Fruit fly (Drosophila melanogaster): ENCODE results near the gene UGP.

The UGP gene

dm6 chr3L:9364131-9364530 lies 5.4 kb upstream of the UGP start, which contains the start of gene mRRF1:
Gene mRRF1 (plus strand): TSS chr3L:9364350.
- TF ChIP-seq CG8159 (tag; optimal IDR thresholded peaks at IDR 0.05) (no peak), rn (GFP tag; IDR thresholded peaks at IDR 0.05) (no peak)

dm6 chr3L:9361894-9362293 lies 3.2 kb upstream of the UGP start, which contains the start of gene CG34456:
Gene CG34456 (plus strand): TSS chr3L:9362108.
- TF ChIP-seq fd96Ca (GFP tag; IDR thresholded peaks at IDR 0.05) (no peak), CG4496 (GFP tag; IDR thresholded peaks at IDR 0.05) (0 out of 3 replicates have a peak, but pooled peaks have one; percentile 41), Ets98B (GFP tag; IDR thresholded peaks at IDR 0.05) (no peak), rn (GFP tag; IDR thresholded peaks at IDR 0.05) (no peak), EcR (GFP tag; optimal IDR thresholded peaks at IDR 0.05) (peak; percentile 20), CG34367 (tag; optimal IDR thresholded peaks at IDR 0.05) (no peak), CG13204 (GFP tag; optimal IDR thresholded peaks at IDR 0.05) (no peak), Pif1A (GFP tag; optimal IDR thresholded peaks at IDR 0.05) (no peak), CG15710 (tag; optimal IDR thresholded peaks at IDR 0.05) (no peak)

- TF ChIP-seq fd96Ca (GFP tag; IDR thresholded peaks at IDR 0.05) (no peak), CG15710 (tag; optimal IDR thresholded peaks at IDR 0.05) (no peak), gl (tag; optimal IDR thresholded peaks at IDR 0.05) (peak; percentile 38), CG8301 (tag; optimal IDR thresholded peaks at IDR 0.05) (no peak), CG8159 (tag; optimal IDR thresholded peaks at IDR 0.05) (no peak), CG14655 (GFP tag; optimal IDR thresholded peaks at IDR 0.05) (no peak), CG32121 (GFP tag; IDR thresholded peaks at IDR 0.05) (0 out of 2 replicates have a peak, but pooled peaks have one; percentile 31), CG34367 (tag; optimal IDR thresholded peaks at IDR 0.05) (no peak), CG13204 (GFP tag; optimal IDR thresholded peaks at IDR 0.05) (peak; percentile 13), Pif1A (GFP tag; optimal IDR thresholded peaks at IDR 0.05) (no peak), CG17806 (tag; optimal IDR thresholded peaks at IDR 0.05) (no peak), CG4496 (GFP tag; IDR thresholded peaks at IDR 0.05) (peak; percentile 28; the same call in 1 of the 3 replicates), CG9948 (tag; optimal IDR thresholded peaks at IDR 0.05) (no peak), Ets98B (GFP tag; IDR thresholded peaks at IDR 0.05) (peak; percentile 26; the same call in 1 of the 2 replicates), Snoo (tag; optimal IDR thresholded peaks at IDR 0.05) (peak; percentile 2), D1 (tag; optimal IDR thresholded peaks at IDR 0.05) (no peak), CG10348 (GFP tag; IDR thresholded peaks at IDR 0.05) (no peak), EcR (GFP tag; optimal IDR thresholded peaks at IDR 0.05) (peak; percentile 66), Pif1B (GFP tag; optimal IDR thresholded peaks at IDR 0.05) (no peak), rn (GFP tag; IDR thresholded peaks at IDR 0.05) (no peak), CG12605 (GFP tag; IDR thresholded peaks at IDR 0.05) (no peak)
Measured at dm6 chr3L:9360217-9360692, 1.5 kb upstream of the UGP start, which contains the start of gene Pdxk. Gene Pdxk (plus strand): TSS chr3L:9360316.

- TF ChIP-seq rn (GFP tag; IDR thresholded peaks at IDR 0.05): no peak
- peak; percentile 53 for TF ChIP-seq Ets98B (GFP tag; IDR thresholded peaks at IDR 0.05)
- peak; percentile 21 for TF ChIP-seq CG34367 (tag; optimal IDR thresholded peaks at IDR 0.05)
- TF ChIP-seq CG9948 (tag; optimal IDR thresholded peaks at IDR 0.05): peak; percentile 11
- no peak for TF ChIP-seq D1 (tag; optimal IDR thresholded peaks at IDR 0.05)
- TF ChIP-seq gl (tag; optimal IDR thresholded peaks at IDR 0.05): peak; percentile 75
- TF ChIP-seq CG8301 (tag; optimal IDR thresholded peaks at IDR 0.05): peak; percentile 30
- no peak for TF ChIP-seq EcR (GFP tag; optimal IDR thresholded peaks at IDR 0.05)
- TF ChIP-seq CG17806 (tag; optimal IDR thresholded peaks at IDR 0.05): peak; percentile 31
- TF ChIP-seq CG12605 (GFP tag; IDR thresholded peaks at IDR 0.05): peak; percentile 72
- TF ChIP-seq CG13204 (GFP tag; optimal IDR thresholded peaks at IDR 0.05): no peak
- peak; percentile 18 for TF ChIP-seq Pif1A (GFP tag; optimal IDR thresholded peaks at IDR 0.05)
- TF ChIP-seq CG10348 (GFP tag; IDR thresholded peaks at IDR 0.05): no peak
- TF ChIP-seq fd96Ca (GFP tag; IDR thresholded peaks at IDR 0.05): no peak
- TF ChIP-seq CG4496 (GFP tag; IDR thresholded peaks at IDR 0.05): peak; percentile 65
- no peak for TF ChIP-seq Snoo (tag; optimal IDR thresholded peaks at IDR 0.05)
- TF ChIP-seq CG15710 (tag; optimal IDR thresholded peaks at IDR 0.05): peak; percentile 52
- peak; percentile 51; the same call in 1 of the 2 replicates for TF ChIP-seq CG32121 (GFP tag; IDR thresholded peaks at IDR 0.05)
- peak; percentile 51 for TF ChIP-seq Pif1B (GFP tag; optimal IDR thresholded peaks at IDR 0.05)
- TF ChIP-seq CG8159 (tag; optimal IDR thresholded peaks at IDR 0.05): peak; percentile 31
- peak; percentile 71 for TF ChIP-seq CG14655 (GFP tag; optimal IDR thresholded peaks at IDR 0.05)
Measured at dm6 chr3L:9357830-9358712, 664 bp downstream of the UGP start.

dm6 chr3L:9356138-9356753 lies 2.5 kb downstream of the UGP start:
- TF ChIP-seq EcR (GFP tag; optimal IDR thresholded peaks at IDR 0.05): peak; percentile 65
- TF ChIP-seq CG12605 (GFP tag; IDR thresholded peaks at IDR 0.05): no peak

dm6 chr3L:9355555-9355954 lies 3.2 kb downstream of the UGP start:
- no peak for TF ChIP-seq Pif1B (GFP tag; optimal IDR thresholded peaks at IDR 0.05)
- no peak for TF ChIP-seq fd96Ca (GFP tag; IDR thresholded peaks at IDR 0.05)
- no peak for TF ChIP-seq Ets98B (GFP tag; IDR thresholded peaks at IDR 0.05)
- no peak for TF ChIP-seq CG14655 (GFP tag; optimal IDR thresholded peaks at IDR 0.05)
- TF ChIP-seq CG9948 (tag; optimal IDR thresholded peaks at IDR 0.05): no peak
- TF ChIP-seq CG4496 (GFP tag; IDR thresholded peaks at IDR 0.05): no peak
- TF ChIP-seq rn (GFP tag; IDR thresholded peaks at IDR 0.05): no peak
- no peak for TF ChIP-seq gl (tag; optimal IDR thresholded peaks at IDR 0.05)
